Fruit fly (Drosophila melanogaster): Measurements from ENCODE around the gene CG15760.
A peak's percentile ranks its signal among the peaks of the same experiment; 100 is the strongest.

Gene CG15760

dm6 chrX:13676458-13676944, 7.0 kb downstream of the CG15760 start, which contains the start of gene CG11162 (continued):
- TF ChIP-seq CG9215 (GFP tag; IDR thresholded peaks at IDR 0.05) (0 out of 2 replicates have a peak, but pooled peaks have one; percentile 16), CG9609 (GFP tag; optimal IDR thresholded peaks at IDR 0.05) (no peak), slou (GFP tag; optimal IDR thresholded peaks at IDR 0.05) (no peak), CG12744 (GFP tag; optimal IDR thresholded peaks at IDR 0.05) (no peak), CG18599 (GFP tag; optimal IDR thresholded peaks at IDR 0.05) (peak; percentile 86), CG18619 (GFP tag; optimal IDR thresholded peaks at IDR 0.05) (peak; percentile 6), CG2120 (GFP tag; optimal IDR thresholded peaks at IDR 0.05) (peak; percentile 85), pho (GFP tag; optimal IDR thresholded peaks at IDR 0.05) (peak; percentile 27), CG34224 (GFP tag; IDR thresholded peaks at IDR 0.05; ENCODE audit: partially characterized antibody) (no peak), CG3281 (GFP tag; optimal IDR thresholded peaks at IDR 0.05) (peak; percentile 72), fd102C (GFP tag; optimal IDR thresholded peaks at IDR 0.05) (no peak), ewg (GFP tag; optimal IDR thresholded peaks at IDR 0.05) (no peak), lola (GFP tag; optimal IDR thresholded peaks at IDR 0.05) (no peak), CG13123 (GFP tag; optimal IDR thresholded peaks at IDR 0.05) (no peak), sens-2 (GFP tag; IDR thresholded peaks at IDR 0.05) (no peak), D19B (GFP tag; optimal IDR thresholded peaks at IDR 0.05) (peak; percentile 52), CG3847 (GFP tag; IDR thresholded peaks at IDR 0.05) (0 out of 2 replicates have a peak, but pooled peaks have one; percentile 13), CG13296 (GFP tag; optimal IDR thresholded peaks at IDR 0.05) (peak; percentile 4), ash1 (GFP tag; optimal IDR thresholded peaks at IDR 0.05) (no peak), HLH54F (GFP tag; optimal IDR thresholded peaks at IDR 0.05) (peak; percentile 30), CG31388 (GFP tag; optimal IDR thresholded peaks at IDR 0.05) (no peak), scrt (GFP tag; optimal IDR thresholded peaks at IDR 0.05) (peak; percentile 38), Fer3 (tag; optimal IDR thresholded peaks at IDR 0.05) (peak; percentile 38), CG14860 (GFP tag; IDR thresholded peaks at IDR 0.05; ENCODE audit: partially characterized antibody) (no peak), CG7839 (tag; optimal IDR thresholded peaks at IDR 0.05) (peak; percentile 34), Tbp (GFP tag; optimal IDR thresholded peaks at IDR 0.05) (no peak), Hand (GFP tag; optimal IDR thresholded peaks at IDR 0.05) (peak; percentile 36), Xbp1 (GFP tag; optimal IDR thresholded peaks at IDR 0.05) (no peak), gem (tag; optimal IDR thresholded peaks at IDR 0.05) (peak; percentile 40), CG15514 (GFP tag; optimal IDR thresholded peaks at IDR 0.05) (peak; percentile 2), HmgZ (tag; optimal IDR thresholded peaks at IDR 0.05) (peak; percentile 3), prd (optimal IDR thresholded peaks at IDR 0.05) (no peak), prd (GFP tag; IDR thresholded peaks at IDR 0.05) (no peak), CG2678 (tag; optimal IDR thresholded peaks at IDR 0.05) (peak; percentile 77), BtbVII (GFP tag; optimal IDR thresholded peaks at IDR 0.05) (peak; percentile 10), CG31441 (GFP tag; IDR thresholded peaks at IDR 0.05) (no peak), CG13424 (tag; optimal IDR thresholded peaks at IDR 0.05) (no peak), ranshi (GFP tag; IDR thresholded peaks at IDR 0.05) (no peak), Med (GFP tag) (peak; percentile 49), aop (GFP tag; IDR thresholded peaks at IDR 0.05) (no peak), CG6254 (GFP tag; optimal IDR thresholded peaks at IDR 0.05) (no peak), Rfx (GFP tag; IDR thresholded peaks at IDR 0.05) (no peak; the same call in 1 of the 2 replicates), CG11560 (tag; IDR thresholded peaks at IDR 0.05) (no peak), trem (tag; optimal IDR thresholded peaks at IDR 0.05) (no peak), CG4707 (GFP tag; optimal IDR thresholded peaks at IDR 0.05) (no peak), Nf-YC (tag; optimal IDR thresholded peaks at IDR 0.05) (no peak), HHEX (GFP tag; optimal IDR thresholded peaks at IDR 0.05) (no peak), Chrac-16 (GFP tag; optimal IDR thresholded peaks at IDR 0.05) (no peak), CG8359 (GFP tag; optimal IDR thresholded peaks at IDR 0.05; ENCODE audit: borderline replicate concordance) (no peak), bcd (GFP tag; optimal IDR thresholded peaks at IDR 0.05) (peak; percentile 24)
